Worm (Caenorhabditis elegans) whole organism, L4 larva: ENCODE measurements around the gene F46C5.7.

Source experiments
- F26F4.8 ChIP-seq: fragments of 200-800 bp; sonication (Bioruptor generic); conservative IDR thresholded peaks from 2 replicates; pipeline ENCODE4 v1.3.6; 2022; ENCODE audit warnings: missing genetic modification characterization, missing compliant biosample characterization
- aly-2 ChIP-seq: sonication (generic microtip); optimal IDR thresholded peaks from 2 replicates; lab custom pipeline; 2018; ENCODE audit warnings: missing biosample characterization, missing genetic modification characterization
- daf-19 ChIP-seq: fragments of 200-800 bp; sonication (Bioruptor generic); conservative IDR thresholded peaks from 2 replicates; pipeline ENCODE4 v1.3.6; 2022; ENCODE audit warnings: missing genetic modification characterization, missing compliant biosample characterization
- dmd-9 ChIP-seq: fragments of 200-800 bp; sonication (Bioruptor generic); IDR thresholded peaks from 2 replicates; pipeline ENCODE4 v1.3.6; 2022; ENCODE audit warnings: missing genetic modification reagents, missing genetic modification characterization, missing compliant biosample characterization
- jun-1 ChIP-seq: fragments of 150-350 bp; optimal IDR thresholded peaks from 2 replicates; lab custom pipeline; 2014; ENCODE audit warnings: missing biosample characterization, missing genetic modification reagents, missing genetic modification characterization
- unc-62 ChIP-seq, 3 experiments: fragments of 150-350 bp in 1 of 3; sonication (generic microtip); optimal IDR thresholded peaks in 2 of 3; peaks in 1 of 3; 1 replicate in 1 of 3; 2 replicates in 2 of 3; lab custom pipeline; 2014 to 2017; ENCODE audit warnings: missing biosample characterization in 3 of 3, missing genetic modification characterization in 3 of 3, missing genetic modification reagents in 3 of 3, missing genotype in 1 of 3

DNA sequence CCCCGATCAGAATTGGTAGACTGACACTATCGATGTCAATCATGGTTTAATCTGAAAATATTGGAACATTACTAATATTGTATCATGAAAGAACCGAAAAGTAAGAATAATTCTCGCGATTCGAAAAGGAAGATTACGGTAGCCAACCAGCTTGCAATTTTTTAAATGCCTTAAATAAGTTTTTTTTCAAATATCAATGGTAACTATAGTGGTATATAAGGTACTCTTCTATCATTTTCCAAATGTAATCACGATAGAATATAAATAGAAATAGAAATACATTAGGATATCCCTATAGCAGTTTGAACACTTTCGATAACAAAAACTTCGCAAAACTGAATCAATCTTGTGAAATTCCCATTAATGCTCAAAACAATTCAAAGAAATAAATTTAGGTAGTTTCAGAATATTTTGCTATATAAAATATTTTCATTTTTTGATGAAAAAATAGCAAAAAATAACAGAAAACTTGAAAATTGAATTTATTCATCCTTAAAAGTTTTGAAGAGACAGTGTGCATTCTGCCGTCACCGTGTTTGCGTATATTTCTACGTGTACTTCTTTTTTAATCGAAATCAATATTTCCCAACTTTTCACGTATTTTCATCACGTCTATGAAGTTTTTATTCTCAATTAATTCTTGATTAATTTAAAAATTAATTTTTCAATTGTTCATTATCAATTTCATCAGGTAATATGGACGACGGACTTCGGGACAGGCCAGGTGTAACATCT lies 28.3 kb upstream of the F46C5.7 start, which contains the start of the genes F46C5.9 and rer-1:
- TF ChIP-seq dmd-9 (GFP tag; lab: Robert Waterston, UW), result no peak
- no peak for TF ChIP-seq jun-1 (tag; lab: Kevin White, UChicago)
- TF ChIP-seq daf-19 (GFP tag; lab: Robert Waterston, UW), result no peak
- TF ChIP-seq unc-62 (GFP tag; optimal IDR thresholded peaks at IDR 0.05 in 1 of 2; lab: Kevin White, UChicago), result no peak
- TF ChIP-seq unc-62 (tag; optimal IDR thresholded peaks at IDR 0.05; lab: Kevin White, UChicago), result no peak
- TF ChIP-seq aly-2 (tag; lab: Kevin White, UChicago), result no peak
- TF ChIP-seq F26F4.8 (GFP tag; lab: Robert Waterston, UW), result no peak
